Worm (Caenorhabditis elegans) whole organism, L2 larva: Measurements from ENCODE around the gene D1022.5.

Source experiments
- F13H6.1 ChIP-seq: sonication (generic microtip); optimal IDR thresholded peaks from 2 replicates; lab custom pipeline; 2016; ENCODE audit warnings: missing genetic modification characterization, missing compliant biosample characterization
- R02D3.7 ChIP-seq: fragments of 150-350 bp; optimal IDR thresholded peaks from 2 replicates; lab custom pipeline; 2014; ENCODE audit warnings: missing biosample characterization, missing genetic modification characterization
- ceh-82 ChIP-seq: fragments of 150-350 bp; optimal IDR thresholded peaks from 2 replicates; lab custom pipeline; 2014; ENCODE audit warnings: missing biosample characterization, missing genetic modification characterization
- fos-1 ChIP-seq: fragments of 150-350 bp; optimal IDR thresholded peaks from 2 replicates; lab custom pipeline; 2014; ENCODE audit warnings: missing biosample characterization, missing genetic modification characterization
- lsy-2 ChIP-seq, 2 experiments: fragments of 150-350 bp in 1 of 2; sonication (generic microtip) in 1 of 2; optimal IDR thresholded peaks; 2 replicates each; lab custom pipeline; 2014 to 2017; ENCODE audit warnings: missing biosample characterization in 2 of 2, missing genetic modification characterization in 2 of 2
- mdl-1 ChIP-seq, 2 experiments: fragments of 150-350 bp in 1 of 2; sonication (generic microtip) in 1 of 2; optimal IDR thresholded peaks; 2 replicates each; lab custom pipeline; 2017; ENCODE audit warnings: missing biosample characterization in 2 of 2, missing genetic modification characterization in 2 of 2
- nhr-237 ChIP-seq: fragments of 150-350 bp; optimal IDR thresholded peaks from 2 replicates; lab custom pipeline; 2014; ENCODE audit warnings: missing biosample characterization, missing genetic modification characterization
- nhr-77 ChIP-seq: fragments of 150-350 bp; optimal IDR thresholded peaks from 2 replicates; lab custom pipeline; 2014; ENCODE audit warnings: missing biosample characterization, missing genetic modification characterization
- skn-1 ChIP-seq: sonication (generic microtip); optimal IDR thresholded peaks from 2 replicates; lab custom pipeline; 2017; ENCODE audit warnings: missing biosample characterization, missing genetic modification characterization
- sma-3 ChIP-seq: sonication (generic microtip); optimal IDR thresholded peaks from 2 replicates; lab custom pipeline; 2016; ENCODE audit warnings: missing genetic modification reagents, missing genetic modification characterization, missing compliant biosample characterization
- ztf-4 ChIP-seq: fragments of 150-350 bp; optimal IDR thresholded peaks from 2 replicates; lab custom pipeline; 2014; ENCODE audit warnings: missing biosample characterization, missing genetic modification characterization

ce11 chrII:7420796-7421386 lies 37.7 kb downstream of the D1022.5 start:
- TF ChIP-seq sma-3 = no peak
- TF ChIP-seq R02D3.7 (tag; lab: Kevin White, UChicago) = no peak
- TF ChIP-seq nhr-237 (tag; lab: Kevin White, UChicago) = no peak
- TF ChIP-seq mdl-1 (tag; optimal IDR thresholded peaks at IDR 0.05; lab: Kevin White, UChicago) = no peak
- TF ChIP-seq nhr-77 (tag; lab: Kevin White, UChicago) = no peak
- peak in 1 of 2 experiments; percentile 62 for TF ChIP-seq lsy-2 (tag; optimal IDR thresholded peaks at IDR 0.05; lab: Kevin White, UChicago)
- TF ChIP-seq ztf-4 (tag; lab: Kevin White, UChicago) = no peak
- no peak for TF ChIP-seq F13H6.1 (tag; lab: Kevin White, UChicago)
- TF ChIP-seq skn-1 (tag; lab: Kevin White, UChicago) = no peak
- TF ChIP-seq fos-1 (tag; lab: Kevin White, UChicago) = peak; percentile 27
- TF ChIP-seq ceh-82 (tag; lab: Kevin White, UChicago) = no peak
